Fruit fly (Drosophila melanogaster): ENCODE results near the gene lush.

lush gene

DNA sequence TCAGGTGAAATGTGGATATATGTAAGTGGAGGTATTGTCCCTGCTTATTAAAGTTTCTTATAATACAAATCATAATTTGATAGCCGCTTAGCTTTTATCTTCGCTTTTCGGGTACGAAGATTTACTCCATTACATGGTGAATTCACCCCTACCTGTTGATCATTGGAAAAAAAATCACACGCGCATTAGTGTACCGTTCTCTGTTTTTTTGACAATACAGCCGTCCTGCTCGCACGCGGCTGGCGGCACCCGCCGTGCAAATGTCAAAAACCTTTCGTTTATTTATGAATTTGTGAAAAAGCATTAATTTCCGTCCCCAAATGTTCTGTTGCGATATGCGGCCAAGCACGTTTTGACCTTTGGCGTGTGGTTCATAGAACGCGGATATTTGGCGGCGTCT lies 26.0 kb upstream of the lush start:
- no peak for TF ChIP-seq CG11617 (GFP tag; optimal IDR thresholded peaks at IDR 0.05)
- no peak for TF ChIP-seq Clk (GFP tag; optimal IDR thresholded peaks at IDR 0.05)
- no peak for TF ChIP-seq Hr96 (GFP tag; optimal IDR thresholded peaks at IDR 0.05)
- TF ChIP-seq tj (GFP tag; optimal IDR thresholded peaks at IDR 0.05) = no peak
- no peak for TF ChIP-seq Crg-1 (GFP tag; optimal IDR thresholded peaks at IDR 0.05)
- peak; percentile 77 for TF ChIP-seq pad (GFP tag; optimal IDR thresholded peaks at IDR 0.05)
- TF ChIP-seq kay (GFP tag; ENCODE audit: borderline replicate concordance) = no peak
- no peak for TF ChIP-seq CG7101 (tag; optimal IDR thresholded peaks at IDR 0.05)

dm6 chr3L:19630701-19631100 lies 24.8 kb upstream of the lush start:
- TF ChIP-seq toe (GFP tag; optimal IDR thresholded peaks at IDR 0.05) = no peak
- TF ChIP-seq pad (GFP tag; optimal IDR thresholded peaks at IDR 0.05) = peak; percentile 5
- TF ChIP-seq Hr96 (GFP tag; optimal IDR thresholded peaks at IDR 0.05) = peak; percentile 28
- TF ChIP-seq Clk (GFP tag; optimal IDR thresholded peaks at IDR 0.05) = peak; percentile 41
- no peak for TF ChIP-seq CG5204 (GFP tag; optimal IDR thresholded peaks at IDR 0.05)
- peak; percentile 16 for TF ChIP-seq CG7101 (tag; optimal IDR thresholded peaks at IDR 0.05)
- TF ChIP-seq CG11617 (GFP tag; optimal IDR thresholded peaks at IDR 0.05) = peak; percentile 60
- peak; percentile 95 for TF ChIP-seq kay (GFP tag; ENCODE audit: borderline replicate concordance)
- no peak for TF ChIP-seq bab1 (GFP tag; optimal IDR thresholded peaks at IDR 0.05)
- no peak for TF ChIP-seq cnc (optimal IDR thresholded peaks at IDR 0.05)
- TF ChIP-seq CG33017 (tag; optimal IDR thresholded peaks at IDR 0.05) = peak; percentile 48
- peak; percentile 60 for TF ChIP-seq Mnt (GFP tag; optimal IDR thresholded peaks at IDR 0.05)
- peak; percentile 48 for TF ChIP-seq CG7045 (GFP tag; optimal IDR thresholded peaks at IDR 0.05)
- peak; percentile 90 for TF ChIP-seq cic (GFP tag; optimal IDR thresholded peaks at IDR 0.05)
- peak; percentile 50 for TF ChIP-seq Crg-1 (GFP tag; optimal IDR thresholded peaks at IDR 0.05)
- peak; percentile 30 for TF ChIP-seq tj (GFP tag; optimal IDR thresholded peaks at IDR 0.05)
- no peak for TF ChIP-seq CG1620 (GFP tag; optimal IDR thresholded peaks at IDR 0.05)
- peak; percentile 6 for TF ChIP-seq CG14711 (tag; optimal IDR thresholded peaks at IDR 0.05)
- peak; percentile 38 for TF ChIP-seq ovo (GFP tag; optimal IDR thresholded peaks at IDR 0.05)
- TF ChIP-seq CG12768 (GFP tag; optimal IDR thresholded peaks at IDR 0.05) = peak; percentile 77

DNA sequence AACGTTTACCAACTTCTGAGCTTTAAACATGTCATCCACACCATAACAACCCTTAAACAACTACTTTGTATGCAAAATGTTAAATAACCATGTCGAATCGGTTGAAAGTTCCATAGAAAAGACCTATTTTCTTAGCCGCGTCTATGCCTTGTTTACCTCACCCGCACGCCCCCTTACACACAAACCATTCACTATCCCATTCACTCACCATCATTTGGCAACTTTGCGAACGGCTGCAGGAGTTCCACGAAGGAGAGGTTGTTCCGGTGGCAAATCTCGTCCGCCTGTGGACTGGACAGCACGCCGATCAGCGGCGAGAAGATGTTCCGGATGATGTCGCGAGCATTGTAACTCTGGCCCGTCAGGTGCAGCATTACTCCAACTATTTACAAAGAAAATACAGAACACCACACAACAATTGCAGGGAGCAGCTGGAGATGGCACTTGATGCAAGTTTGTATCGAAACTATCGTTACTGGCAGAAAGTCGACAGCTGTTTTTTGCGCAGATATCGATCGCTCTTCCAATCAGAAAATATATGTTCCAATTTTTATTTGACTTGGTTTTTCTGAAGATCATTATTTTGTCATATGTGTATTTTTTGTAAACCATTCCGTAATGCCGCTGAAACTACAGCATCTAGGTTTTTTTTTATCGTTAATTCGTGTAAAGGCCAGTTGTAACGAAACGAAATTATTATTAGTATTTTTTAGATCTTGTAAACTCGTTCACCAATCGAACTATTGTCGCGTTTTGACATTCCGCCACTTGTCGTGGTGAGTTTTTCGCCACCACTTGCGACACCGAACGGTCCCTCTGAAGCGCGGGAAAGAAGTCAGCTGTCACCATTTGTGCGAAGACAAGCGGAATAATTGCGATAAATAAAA lies 12.4 kb upstream of the lush start, which contains the start of gene asf1:
TSS of gene asf1 (plus strand) at position 823 of the 887 bp plus-strand sequence.
- TF ChIP-seq CG33017 (tag; optimal IDR thresholded peaks at IDR 0.05) (no peak), Crg-1 (GFP tag; optimal IDR thresholded peaks at IDR 0.05) (peak; percentile 9), cnc (optimal IDR thresholded peaks at IDR 0.05) (no peak), CG14711 (tag; optimal IDR thresholded peaks at IDR 0.05) (peak; percentile 2), toe (GFP tag; optimal IDR thresholded peaks at IDR 0.05) (no peak), Hr96 (GFP tag; optimal IDR thresholded peaks at IDR 0.05) (no peak), CG5204 (GFP tag; optimal IDR thresholded peaks at IDR 0.05) (no peak), tj (GFP tag; optimal IDR thresholded peaks at IDR 0.05) (peak; percentile 70), CG7045 (GFP tag; optimal IDR thresholded peaks at IDR 0.05) (no peak), CG7101 (tag; optimal IDR thresholded peaks at IDR 0.05) (peak; percentile 15), CG1620 (GFP tag; optimal IDR thresholded peaks at IDR 0.05) (no peak), Clk (GFP tag; optimal IDR thresholded peaks at IDR 0.05) (no peak), kay (GFP tag; ENCODE audit: borderline replicate concordance) (no peak), pad (GFP tag; optimal IDR thresholded peaks at IDR 0.05) (no peak), Mnt (GFP tag; optimal IDR thresholded peaks at IDR 0.05) (peak; percentile 23), CG11617 (GFP tag; optimal IDR thresholded peaks at IDR 0.05) (peak; percentile 26), CG12768 (GFP tag; optimal IDR thresholded peaks at IDR 0.05) (no peak), cic (GFP tag; optimal IDR thresholded peaks at IDR 0.05) (peak; percentile 46), ovo (GFP tag; optimal IDR thresholded peaks at IDR 0.05) (peak; percentile 2), bab1 (GFP tag; optimal IDR thresholded peaks at IDR 0.05) (no peak)

- TF ChIP-seq CG7045 (GFP tag; optimal IDR thresholded peaks at IDR 0.05) (peak; percentile 99), Hr96 (GFP tag; optimal IDR thresholded peaks at IDR 0.05) (peak; percentile 99), toe (GFP tag; optimal IDR thresholded peaks at IDR 0.05) (peak; percentile 100), Clk (GFP tag; optimal IDR thresholded peaks at IDR 0.05) (peak; percentile 99), CG33017 (tag; optimal IDR thresholded peaks at IDR 0.05) (peak; percentile 98), CG5204 (GFP tag; optimal IDR thresholded peaks at IDR 0.05) (peak; percentile 99), CG1620 (GFP tag; optimal IDR thresholded peaks at IDR 0.05) (peak; percentile 99), kay (GFP tag; ENCODE audit: borderline replicate concordance) (peak; percentile 99), CG7101 (tag; optimal IDR thresholded peaks at IDR 0.05) (peak; percentile 99), CG14711 (tag; optimal IDR thresholded peaks at IDR 0.05) (peak; percentile 96), pad (GFP tag; optimal IDR thresholded peaks at IDR 0.05) (peak; percentile 94), ovo (GFP tag; optimal IDR thresholded peaks at IDR 0.05) (peak; percentile 99), cnc (optimal IDR thresholded peaks at IDR 0.05) (no peak), tj (GFP tag; optimal IDR thresholded peaks at IDR 0.05) (peak; percentile 89), Mnt (GFP tag; optimal IDR thresholded peaks at IDR 0.05) (peak; percentile 97), Crg-1 (GFP tag; optimal IDR thresholded peaks at IDR 0.05) (peak; percentile 99), bab1 (GFP tag; optimal IDR thresholded peaks at IDR 0.05) (peak; percentile 98), CG12768 (GFP tag; optimal IDR thresholded peaks at IDR 0.05) (peak; percentile 99), CG11617 (GFP tag; optimal IDR thresholded peaks at IDR 0.05) (peak; percentile 99), cic (GFP tag; optimal IDR thresholded peaks at IDR 0.05) (peak; percentile 86)
Observed at dm6 chr3L:19612172-19612571, 6.3 kb upstream of the lush start, which contains the start of the genes Lon and PIG-F. Lon (minus strand) TSS chr3L:19612199. PIG-F (plus strand) TSS chr3L:19612455.

dm6 chr3L:19601413-19601812 lies 4.5 kb downstream of the lush start, which contains the start of gene CG9368:
CG9368 (plus strand) TSS chr3L:19601633.
- TF ChIP-seq tj (GFP tag; optimal IDR thresholded peaks at IDR 0.05) = no peak
